Worm (Caenorhabditis elegans) whole organism, L4/young adult: Measurements from ENCODE around the gene H03E18.1.

Experiments
- dao-5 ChIP-seq: sonication (generic microtip); optimal IDR thresholded peaks from 2 replicates; lab custom pipeline; 2016; ENCODE audit warnings: missing genotype, missing genetic modification characterization, moderate library complexity, missing compliant biosample characterization
- him-1 ChIP-seq: sonication (generic microtip); optimal IDR thresholded peaks from 2 replicates; lab custom pipeline; 2016; ENCODE audit warnings: missing genotype, missing genetic modification reagents, missing genetic modification characterization, missing compliant biosample characterization

DNA sequence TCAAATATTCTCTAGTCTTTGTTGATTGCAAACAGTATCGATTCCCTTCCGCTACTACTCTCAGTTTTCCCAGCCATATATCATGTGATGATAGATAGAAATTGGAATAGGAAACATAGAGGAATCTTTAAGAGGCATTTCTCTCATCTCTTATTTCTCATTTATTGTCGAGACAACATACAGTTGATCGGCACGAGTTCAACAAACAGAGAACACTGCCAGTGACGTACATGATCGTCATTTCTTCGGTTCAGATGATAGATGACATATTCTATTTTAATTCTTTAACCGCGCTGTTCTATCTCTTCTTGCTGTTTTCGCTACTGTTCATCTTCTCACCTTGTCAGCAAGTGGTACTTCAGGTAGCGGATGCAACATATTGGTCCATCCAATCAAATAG is 32.5 kb upstream of the H03E18.1 start:
- no peak for TF ChIP-seq him-1
- no peak for TF ChIP-seq dao-5
